Fruit fly (Drosophila melanogaster) whole organism, larva: ENCODE data around the gene CG34012.

ENCODE experiments used
- noc ChIP-seq: fragments of 200-800 bp; sonication (Bioruptor generic); optimal IDR thresholded peaks from 3 replicates; lab custom pipeline; 2019; ENCODE audit warnings: missing biosample characterization, mild to moderate bottlenecking, missing genetic modification characterization, moderate library complexity

The CG34012 gene

DNA sequence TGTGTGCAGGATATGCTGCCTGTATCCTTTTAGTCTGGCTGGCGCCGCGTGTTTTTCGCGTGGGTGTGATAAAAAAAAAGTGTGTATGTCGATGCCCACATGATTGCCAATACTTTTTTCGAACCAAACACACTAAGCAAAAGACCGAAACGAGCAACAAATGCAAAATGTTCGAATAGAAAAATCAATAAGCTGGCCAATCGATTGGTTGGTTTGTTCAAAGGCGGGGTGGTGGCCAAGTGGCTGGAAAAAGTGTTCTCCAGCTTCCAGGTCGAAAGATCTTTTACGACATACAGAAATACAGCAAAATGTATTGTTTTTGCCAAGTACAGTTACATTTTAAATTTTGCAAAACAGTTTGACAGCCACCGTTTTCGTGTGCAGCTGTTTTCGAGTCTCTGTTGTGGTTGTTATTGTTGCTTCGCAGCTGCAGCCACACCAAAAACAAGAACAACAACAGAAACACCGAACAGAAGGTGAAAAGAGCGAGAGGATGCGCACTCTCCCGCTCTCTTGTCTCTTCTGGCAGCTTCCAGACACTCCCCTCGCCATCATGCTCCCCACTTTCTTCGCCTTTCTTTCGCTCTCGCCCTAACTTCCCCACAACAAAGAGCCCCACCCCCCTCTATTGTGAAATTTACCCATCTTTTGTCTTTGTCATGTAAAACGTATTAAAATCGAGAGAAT is 14.4 kb upstream of the CG34012 start:
- TF ChIP-seq noc: no peak

- peak; percentile 22 for TF ChIP-seq noc
Observed at dm6 chr3L:11123088-11123487, 13.8 kb upstream of the CG34012 start, which contains the start of the genes Ufd1 and NaPi-III. Gene Ufd1, minus strand, starts transcription at chr3L:11123216. Gene NaPi-III, plus strand, starts transcription at chr3L:11123348.

DNA sequence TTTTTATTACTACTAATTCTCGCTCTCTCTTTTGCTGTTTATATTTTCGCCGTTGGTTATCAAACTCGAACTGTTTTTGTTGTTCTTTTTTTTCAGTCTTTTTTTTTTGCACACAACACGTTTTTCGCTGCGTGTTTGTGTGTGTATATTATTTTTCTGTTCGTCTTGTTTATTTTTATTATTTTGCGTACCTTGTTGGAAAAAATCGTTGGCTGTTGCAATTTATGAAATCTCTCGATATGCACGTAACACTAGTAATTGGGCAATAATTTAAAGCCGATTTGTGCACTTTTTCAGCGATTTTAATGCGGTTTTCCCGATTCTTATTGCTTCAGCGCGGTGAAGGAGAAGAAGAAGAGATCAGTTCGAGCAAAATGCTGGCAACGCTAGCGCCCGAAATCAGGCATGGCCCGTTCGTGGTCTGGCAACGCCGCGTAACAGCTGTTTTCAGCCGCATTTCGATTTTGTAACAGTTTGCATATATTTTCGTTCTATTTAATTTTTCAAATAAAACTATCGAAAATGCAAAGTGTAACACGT is 11.2 kb upstream of the CG34012 start, which contains the start of the genes FoxK and mRpL2:
Gene FoxK (minus strand): TSS at position 365 of the 540 bp plus-strand sequence.
Gene mRpL2 (plus strand): TSS at position 429 of the 540 bp plus-strand sequence.
- TF ChIP-seq noc: peak; percentile 13

DNA sequence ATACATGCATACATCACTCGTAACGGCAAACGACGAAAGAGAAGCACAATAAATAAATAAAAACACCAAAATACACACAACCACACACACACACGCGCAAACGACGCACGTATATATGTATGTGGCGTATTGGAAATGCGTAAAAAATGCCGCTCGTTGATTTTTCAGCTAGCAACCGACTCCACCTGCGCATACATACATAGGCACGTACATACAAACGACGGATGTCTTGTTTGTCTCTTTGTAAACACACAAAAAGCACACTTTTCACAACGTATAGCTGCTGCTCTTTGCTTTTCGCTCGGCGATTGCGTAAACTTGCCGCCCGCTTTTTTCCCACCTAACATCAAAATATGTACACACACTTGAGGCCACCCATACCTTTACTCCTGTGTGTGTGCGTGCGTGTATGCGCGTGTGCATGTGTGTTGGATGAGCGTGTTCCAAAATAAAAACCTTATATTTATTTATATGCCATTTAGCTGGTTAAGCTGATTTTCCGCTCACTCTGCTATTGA is 10.7 kb upstream of the CG34012 start:
- TF ChIP-seq noc: peak; percentile 8

dm6 chr3L:11119396-11119900 is 10.1 kb upstream of the CG34012 start:
- no peak for TF ChIP-seq noc

- TF ChIP-seq noc: peak; percentile 38
Observed at dm6 chr3L:11118627-11119395, 9.5 kb upstream of the CG34012 start.

DNA sequence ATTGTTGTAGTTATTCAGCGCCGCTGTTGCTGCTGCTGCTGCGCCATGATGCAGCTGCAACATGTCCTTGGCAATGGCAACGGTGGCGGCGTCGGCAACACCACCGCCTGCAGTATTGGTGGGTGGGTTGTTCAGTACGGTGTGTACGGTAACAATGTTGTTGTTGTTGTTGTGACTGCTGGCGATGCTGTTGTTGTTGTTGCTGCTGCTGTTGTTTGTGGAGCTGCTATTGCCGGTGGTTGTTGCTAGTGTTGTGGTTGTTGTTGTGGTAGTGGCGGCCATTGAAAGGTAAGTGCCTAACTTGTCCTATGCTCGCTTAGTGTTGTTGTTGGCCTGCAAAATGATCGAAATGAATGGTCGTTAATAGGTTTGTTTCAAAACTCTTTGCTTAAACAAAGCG is 8.4 kb upstream of the CG34012 start:
- TF ChIP-seq noc: no peak

DNA sequence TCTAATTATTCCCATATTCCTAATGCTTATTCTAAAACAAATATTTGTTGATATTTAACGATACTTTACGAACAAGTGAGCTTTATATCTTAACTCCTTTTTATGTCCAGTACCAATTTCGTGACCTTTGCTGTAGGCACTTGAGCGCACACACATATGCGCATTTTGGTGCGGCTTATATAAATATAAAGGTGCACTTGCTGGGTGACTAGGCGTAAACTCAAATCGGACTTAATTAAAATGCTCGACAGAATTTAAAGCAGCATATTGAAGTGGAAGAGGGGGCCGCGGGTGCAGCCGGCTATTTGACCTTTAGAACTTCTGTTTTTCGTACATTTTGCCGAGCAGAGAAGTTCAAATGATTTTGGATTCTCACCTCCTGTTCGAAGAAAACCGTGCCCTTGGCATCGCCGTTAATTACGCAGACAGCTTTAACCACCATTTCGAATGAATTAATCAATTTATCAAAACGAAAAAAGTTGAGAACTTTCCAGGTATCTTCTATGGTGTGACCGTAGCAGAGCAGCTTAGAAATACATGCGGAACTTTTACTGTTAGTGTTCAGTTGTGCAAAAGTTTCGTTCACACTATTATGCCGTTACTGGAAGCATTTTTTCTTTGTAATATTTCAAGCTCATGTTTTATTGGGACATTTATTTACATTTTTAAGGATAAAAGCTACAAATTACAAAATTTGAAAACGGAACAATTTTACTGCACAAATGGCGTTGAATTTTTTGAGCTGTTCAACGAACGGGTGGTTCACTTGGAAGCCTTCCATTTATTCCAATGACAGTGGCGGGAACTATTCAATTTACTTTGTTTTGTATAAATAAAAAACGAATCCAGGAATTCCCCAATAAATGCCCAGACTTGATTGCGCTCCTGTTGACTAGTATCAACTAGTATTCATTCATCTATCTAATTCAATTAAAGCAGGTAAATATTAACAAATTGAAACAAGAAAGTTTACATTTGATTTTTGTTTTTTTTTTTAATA is 4.2 kb upstream of the CG34012 start, which contains the start of gene Sod1:
Gene Sod1 (minus strand): TSS at position 543 of the 1,000 bp plus-strand sequence.
- peak; percentile 44 for TF ChIP-seq noc

DNA sequence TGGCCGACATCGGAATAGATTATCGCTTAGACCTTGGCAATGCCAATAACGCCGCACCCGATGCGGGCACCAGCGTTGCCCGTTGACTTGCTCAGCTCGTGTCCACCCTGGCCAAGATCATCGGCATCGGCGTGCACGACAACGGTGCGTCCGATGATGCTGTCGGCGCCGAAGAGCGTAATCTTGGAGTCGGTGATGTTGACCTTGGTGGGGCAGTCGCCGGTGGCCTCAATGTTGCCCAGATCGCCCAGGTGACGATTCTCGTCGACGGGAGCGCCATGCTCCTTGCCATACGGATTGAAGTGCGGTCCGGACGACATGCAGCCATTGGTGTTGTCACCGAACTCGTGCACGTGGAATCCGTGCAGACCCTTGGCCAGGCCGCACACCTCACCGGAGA is 3.1 kb upstream of the CG34012 start:
- TF ChIP-seq noc: no peak

DNA sequence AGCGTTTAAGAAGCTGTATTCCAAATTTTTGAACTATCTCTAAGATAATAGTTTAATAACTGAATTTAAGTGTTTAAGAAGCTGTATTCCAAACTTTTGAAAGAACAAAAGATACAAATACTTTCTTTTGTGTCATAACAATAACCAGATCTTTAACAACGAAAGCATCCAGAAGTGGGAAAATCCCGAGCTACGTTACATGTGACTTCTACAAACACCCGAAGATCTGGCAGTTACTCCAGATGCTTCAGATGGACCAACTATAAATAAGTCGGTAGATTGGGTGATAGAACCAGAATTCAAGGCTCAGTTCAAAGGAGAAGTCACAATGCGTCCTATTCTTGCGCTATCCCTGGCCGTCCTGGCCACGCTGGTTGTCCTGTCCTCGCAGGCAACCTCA is 1.4 kb downstream of the CG34012 start, which contains the start of gene CG12522:
Gene CG12522 (plus strand): TSS at position 301 of the 400 bp plus-strand sequence.
- no peak for TF ChIP-seq noc

DNA sequence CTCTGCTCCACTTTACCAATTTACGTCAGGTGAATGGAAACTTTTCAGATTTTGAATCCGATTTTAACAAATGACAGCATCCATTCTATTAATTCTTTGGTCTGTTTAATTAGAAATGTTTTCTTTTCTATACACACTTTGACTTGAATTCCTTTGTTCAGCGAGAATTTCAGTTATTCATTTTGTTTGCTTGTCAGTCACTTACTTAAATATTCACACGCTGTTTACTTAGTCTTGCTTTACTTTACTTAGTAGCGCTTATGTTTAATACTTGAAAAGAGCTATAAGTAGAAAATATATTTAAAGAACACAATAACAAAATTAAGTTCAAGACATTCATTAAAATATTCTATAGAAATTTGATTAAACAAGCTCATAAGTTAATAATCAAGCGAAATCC is 1.9 kb downstream of the CG34012 start, which contains the start of gene CG32073:
Gene CG32073 (minus strand): TSS at position 151 of the 400 bp plus-strand sequence.
- no peak for TF ChIP-seq noc

DNA sequence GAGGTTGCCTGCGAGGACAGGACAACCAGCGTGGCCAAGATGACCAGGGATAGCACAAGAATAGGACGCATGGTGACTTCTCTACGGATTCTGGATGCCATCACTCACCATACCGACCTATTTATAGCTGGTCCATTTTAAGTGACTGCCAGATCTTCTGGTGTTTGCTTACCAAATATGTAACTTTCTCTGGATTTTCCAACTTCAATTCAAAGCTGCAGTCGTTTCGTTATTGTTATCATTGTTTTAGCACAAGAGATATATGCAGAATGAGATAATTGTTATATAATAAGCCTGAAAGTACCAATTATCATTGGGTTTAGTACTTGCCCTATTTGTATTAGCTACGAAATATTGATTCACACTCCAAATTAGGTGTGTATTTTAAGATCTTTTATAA is 5.5 kb downstream of the CG34012 start, which contains the start of gene CG32071:
Gene CG32071 (minus strand): TSS at position 101 of the 400 bp plus-strand sequence.
- TF ChIP-seq noc: no peak

DNA sequence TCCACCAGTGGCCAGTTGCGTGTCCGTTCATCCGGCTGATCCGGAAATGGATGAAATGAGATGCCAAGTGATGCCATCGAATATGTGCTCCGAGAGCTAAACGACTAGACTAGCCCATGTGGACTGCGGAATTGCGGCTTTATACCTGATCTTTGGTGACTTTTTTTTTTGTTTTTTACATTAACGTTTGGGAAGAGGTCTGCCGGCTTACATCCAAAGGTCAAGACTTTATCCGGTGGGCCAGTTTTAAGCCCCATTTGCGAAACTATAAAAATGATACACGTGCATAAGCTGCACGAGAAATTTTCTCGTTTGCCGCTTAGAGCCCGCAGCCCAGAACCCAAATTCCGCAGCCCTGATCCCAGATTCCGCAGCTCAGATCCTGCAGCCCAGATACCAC is 6.4 kb downstream of the CG34012 start, which contains the start of gene Elo68alpha:
Gene Elo68alpha (minus strand): TSS at position 101 of the 400 bp plus-strand sequence.
- no peak for TF ChIP-seq noc

- TF ChIP-seq noc: no peak
Observed at dm6 chr3L:11101598-11101997, 7.7 kb downstream of the CG34012 start, which contains the start of gene Elo68beta. Gene Elo68beta, minus strand, starts transcription at chr3L:11101698.
